1 fruit fly cellular context compared by ENCODE assay signal in the genomic region with DNA sequence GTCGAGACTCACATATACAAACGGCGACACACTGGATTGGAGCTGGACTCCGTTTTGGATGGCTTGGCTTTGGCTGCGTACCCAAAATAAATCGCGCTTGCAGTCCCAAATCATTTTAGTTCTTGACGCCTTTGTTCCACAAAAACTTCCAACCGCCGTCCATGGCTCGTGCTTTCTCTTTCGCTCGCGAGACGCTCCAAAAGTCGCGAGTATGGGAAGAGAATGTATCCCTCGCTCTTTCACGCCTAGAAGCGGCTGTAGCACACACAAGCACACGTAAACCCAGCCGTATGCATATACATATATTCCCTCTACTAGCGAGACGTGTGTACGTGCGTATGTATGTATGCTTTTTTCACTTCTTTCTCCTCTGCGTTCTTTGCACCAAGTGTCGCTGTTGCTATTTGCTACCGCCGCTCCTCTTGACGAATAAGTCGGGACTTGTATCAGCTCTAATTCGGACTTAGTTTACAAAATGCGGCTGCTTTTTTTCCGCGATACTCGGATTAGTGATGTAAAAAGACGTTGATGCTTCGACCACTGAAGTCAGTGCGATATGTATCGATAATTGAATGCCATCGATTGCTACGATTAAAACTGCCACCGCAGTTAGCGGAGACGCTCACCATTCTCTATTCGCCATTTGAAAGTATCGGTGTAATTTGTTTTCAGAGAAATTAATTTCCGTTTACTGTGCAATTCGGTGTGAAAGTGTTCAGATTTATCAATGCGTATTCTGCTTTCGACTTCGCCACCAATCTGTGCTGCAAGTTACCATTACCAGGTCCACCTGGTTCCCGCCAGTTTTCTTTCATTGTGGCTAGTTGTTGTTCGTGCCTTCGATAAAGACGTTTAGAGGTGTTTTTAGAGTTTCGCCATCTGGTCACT.
TF ChIP-seq lines count a peak whose summit lies in the region.

Gene Hmt4-20 (minus strand): TSS at position 542 of the 888 bp plus-strand sequence.
Gene SkpA (plus strand): TSS at position 623 of the 888 bp plus-strand sequence.

TF ChIP-seq in whole organism, embryonic, 481 proteins besides CTCF, POLR2A, EP300 and RAD21 (continued from another document and continues in another):
- TF ChIP-seq CG16813 (GFP tag; IDR thresholded peaks at IDR 0.05; lab: Robert Waterston, UW; ENCODE audit: partially characterized antibody): peak; percentile 96
- TF ChIP-seq Eip74EF (GFP tag; optimal IDR thresholded peaks at IDR 0.05; lab: Kevin White, UChicago): no peak
- TF ChIP-seq tup (GFP tag; optimal IDR thresholded peaks at IDR 0.05; lab: Kevin White, UChicago): no peak
- peak; percentile 37 for TF ChIP-seq zfh2 (GFP tag; optimal IDR thresholded peaks at IDR 0.05; lab: Kevin White, UChicago)
- TF ChIP-seq Lpt (GFP tag; optimal IDR thresholded peaks at IDR 0.05; lab: Kevin White, UChicago): no peak
- TF ChIP-seq CG8388 (GFP tag; optimal IDR thresholded peaks at IDR 0.05; lab: Kevin White, UChicago): no peak
- TF ChIP-seq CG5180 (GFP tag; optimal IDR thresholded peaks at IDR 0.05; lab: Kevin White, UChicago): no peak
- no peak for TF ChIP-seq vfl (GFP tag; optimal IDR thresholded peaks at IDR 0.05; lab: Kevin White, UChicago)
- no peak for TF ChIP-seq CG15479 (GFP tag; optimal IDR thresholded peaks at IDR 0.05; lab: Kevin White, UChicago)
- no peak for TF ChIP-seq CG3407 (GFP tag; optimal IDR thresholded peaks at IDR 0.05; lab: Kevin White, UChicago)
- TF ChIP-seq amos (GFP tag; IDR thresholded peaks at IDR 0.05; lab: Robert Waterston, UW; ENCODE audit: partially characterized antibody): peak; percentile 97
- no peak for TF ChIP-seq fd64A (GFP tag; optimal IDR thresholded peaks at IDR 0.05; lab: Kevin White, UChicago)
- no peak for TF ChIP-seq cas (GFP tag; IDR thresholded peaks at IDR 0.05; lab: Robert Waterston, UW)
- peak; percentile 36; the same call in 1 of the 2 replicates for TF ChIP-seq CG6272 (GFP tag; IDR thresholded peaks at IDR 0.05; lab: Robert Waterston, UW)
- peak; percentile 56 for TF ChIP-seq CG15514 (GFP tag; optimal IDR thresholded peaks at IDR 0.05; lab: Kevin White, UChicago)
- no peak for TF ChIP-seq CG6689 (GFP tag; IDR thresholded peaks at IDR 0.05; lab: Robert Waterston, UW)
- peak; percentile 65 for TF ChIP-seq CG17186 (GFP tag; optimal IDR thresholded peaks at IDR 0.05; lab: Kevin White, UChicago)
- TF ChIP-seq tio (GFP tag; optimal IDR thresholded peaks at IDR 0.05; lab: Kevin White, UChicago): no peak
- no peak for TF ChIP-seq Hey (tag; optimal IDR thresholded peaks at IDR 0.05; lab: Kevin White, UChicago)
- peak; percentile 9 for TF ChIP-seq CG3995 (GFP tag; optimal IDR thresholded peaks at IDR 0.05; lab: Kevin White, UChicago)
- peak; percentile 43 for TF ChIP-seq jumu (GFP tag; optimal IDR thresholded peaks at IDR 0.05; lab: Kevin White, UChicago)
- no peak for TF ChIP-seq fd96Cb (tag; optimal IDR thresholded peaks at IDR 0.05; lab: Kevin White, UChicago)
- no peak for TF ChIP-seq Blimp-1 (GFP tag; optimal IDR thresholded peaks at IDR 0.05; lab: Kevin White, UChicago)
- no peak for TF ChIP-seq ind (GFP tag; optimal IDR thresholded peaks at IDR 0.05; lab: Kevin White, UChicago)
- no peak for TF ChIP-seq Sox102F (GFP tag; optimal IDR thresholded peaks at IDR 0.05; lab: Kevin White, UChicago)
- no peak for TF ChIP-seq Stat92E (GFP tag; optimal IDR thresholded peaks at IDR 0.05; lab: Kevin White, UChicago)
- TF ChIP-seq vnd (GFP tag; IDR thresholded peaks at IDR 0.05; lab: Robert Waterston, UW; ENCODE audit: partially characterized antibody): peak; percentile 94
- peak; percentile 5 for TF ChIP-seq gem (tag; optimal IDR thresholded peaks at IDR 0.05; lab: Kevin White, UChicago)
- TF ChIP-seq CG11456 (GFP tag; IDR thresholded peaks at IDR 0.05; lab: Robert Waterston, UW): no peak
- peak; percentile 14 for TF ChIP-seq CG9817 (tag; optimal IDR thresholded peaks at IDR 0.05; lab: Kevin White, UChicago)
- TF ChIP-seq ewg (GFP tag; optimal IDR thresholded peaks at IDR 0.05; lab: Kevin White, UChicago): peak; percentile 14
- TF ChIP-seq HmgD (GFP tag; optimal IDR thresholded peaks at IDR 0.05; lab: Kevin White, UChicago): peak; percentile 6
- no peak for TF ChIP-seq CG4282 (GFP tag; optimal IDR thresholded peaks at IDR 0.05; lab: Kevin White, UChicago)
- peak; percentile 52; the same call in 1 of the 2 replicates for TF ChIP-seq CG10321 (GFP tag; IDR thresholded peaks at IDR 0.05; lab: Robert Waterston, UW)
- TF ChIP-seq CG13775 (GFP tag; optimal IDR thresholded peaks at IDR 0.05; lab: Kevin White, UChicago): peak; percentile 13
- no peak for TF ChIP-seq Spps (tag; optimal IDR thresholded peaks at IDR 0.05; lab: Kevin White, UChicago)
- no peak for TF ChIP-seq bigmax (GFP tag; optimal IDR thresholded peaks at IDR 0.05; lab: Kevin White, UChicago)
- no peak for TF ChIP-seq CG12071 (GFP tag; optimal IDR thresholded peaks at IDR 0.05; lab: Kevin White, UChicago)
- TF ChIP-seq lov (optimal IDR thresholded peaks at IDR 0.05; lab: Kevin White, UChicago): no peak
- no peak for TF ChIP-seq lov (GFP tag; IDR thresholded peaks at IDR 0.05; lab: Robert Waterston, UW)
- TF ChIP-seq knrl (GFP tag; IDR thresholded peaks at IDR 0.05; lab: Robert Waterston, UW; ENCODE audit: partially characterized antibody): peak; percentile 96
- peak; percentile 16 for TF ChIP-seq Antp (GFP tag; optimal IDR thresholded peaks at IDR 0.05; lab: Kevin White, UChicago)
- TF ChIP-seq Pdp1 (GFP tag; optimal IDR thresholded peaks at IDR 0.05; lab: Kevin White, UChicago): peak in 1 of 2 experiments; percentile 36
- TF ChIP-seq chn (GFP tag; optimal IDR thresholded peaks at IDR 0.05; lab: Kevin White, UChicago): no peak
- 0 out of 3 replicates have a peak, but pooled peaks have one; percentile 27 for TF ChIP-seq ci (GFP tag; IDR thresholded peaks at IDR 0.05; lab: Robert Waterston, UW)
- no peak for TF ChIP-seq CG1233 (GFP tag; optimal IDR thresholded peaks at IDR 0.05; lab: Kevin White, UChicago)
- TF ChIP-seq MBD-R2 (GFP tag; IDR thresholded peaks at IDR 0.05; lab: Robert Waterston, UW): no peak
- peak; percentile 99 for TF ChIP-seq BEAF-32 (GFP tag; optimal IDR thresholded peaks at IDR 0.05; lab: Kevin White, UChicago)
- TF ChIP-seq ase (GFP tag; IDR thresholded peaks at IDR 0.05; lab: Robert Waterston, UW): no peak
- TF ChIP-seq CG32767 (GFP tag; IDR thresholded peaks at IDR 0.05; lab: Robert Waterston, UW): no peak
- peak; percentile 3 for TF ChIP-seq yki (optimal IDR thresholded peaks at IDR 0.05; lab: Kevin White, UChicago)
- TF ChIP-seq kah (GFP tag; optimal IDR thresholded peaks at IDR 0.05; lab: Kevin White, UChicago): no peak
- TF ChIP-seq dimm (GFP tag; IDR thresholded peaks at IDR 0.05; lab: Robert Waterston, UW): no peak
- TF ChIP-seq D19A (tag; optimal IDR thresholded peaks at IDR 0.05; lab: Kevin White, UChicago): no peak
- TF ChIP-seq CG2116 (GFP tag; optimal IDR thresholded peaks at IDR 0.05; lab: Kevin White, UChicago): peak; percentile 83
- TF ChIP-seq CG11560 (tag; IDR thresholded peaks at IDR 0.05; lab: Robert Waterston, UW): peak; percentile 59; the same call in 2 of the 3 replicates
- peak; percentile 79 for TF ChIP-seq sens (GFP tag; lab: Kevin White, UChicago)
- TF ChIP-seq esg (GFP tag; conservative IDR thresholded peaks at IDR 0.05; lab: Robert Waterston, UW): no peak
- no peak for TF ChIP-seq Atf6 (GFP tag; IDR thresholded peaks at IDR 0.05; lab: Robert Waterston, UW)
- peak; percentile 76; the same call in 1 of the 3 replicates for TF ChIP-seq zen2 (GFP tag; IDR thresholded peaks at IDR 0.05; lab: Robert Waterston, UW; ENCODE audit: partially characterized antibody)
- TF ChIP-seq trem (tag; optimal IDR thresholded peaks at IDR 0.05; lab: Kevin White, UChicago): peak; percentile 84
- TF ChIP-seq slou (GFP tag; optimal IDR thresholded peaks at IDR 0.05; lab: Kevin White, UChicago): no peak
- TF ChIP-seq kni (GFP tag; optimal IDR thresholded peaks at IDR 0.05; lab: Kevin White, UChicago): no peak
- TF ChIP-seq CG18619 (GFP tag; optimal IDR thresholded peaks at IDR 0.05; lab: Kevin White, UChicago): no peak
- TF ChIP-seq CG11504 (tag; optimal IDR thresholded peaks at IDR 0.05; lab: Kevin White, UChicago): peak; percentile 33
- TF ChIP-seq row (GFP tag; IDR thresholded peaks at IDR 0.05; lab: Robert Waterston, UW): peak; percentile 33; the same call in 2 of the 3 replicates
- no peak for TF ChIP-seq Fer2 (tag; optimal IDR thresholded peaks at IDR 0.05; lab: Kevin White, UChicago)
- TF ChIP-seq CG18262 (tag; optimal IDR thresholded peaks at IDR 0.05; lab: Kevin White, UChicago): no peak
- TF ChIP-seq Sry-δ (GFP tag; optimal IDR thresholded peaks at IDR 0.05; lab: Kevin White, UChicago): peak; percentile 99
- no peak for TF ChIP-seq E2f1 (GFP tag; IDR thresholded peaks at IDR 0.05; lab: Robert Waterston, UW)
- peak; percentile 67 for TF ChIP-seq CHES-1-like (GFP tag; optimal IDR thresholded peaks at IDR 0.05; lab: Kevin White, UChicago)
- no peak for TF ChIP-seq tap (tag; optimal IDR thresholded peaks at IDR 0.05; lab: Kevin White, UChicago)
- TF ChIP-seq CG9215 (GFP tag; IDR thresholded peaks at IDR 0.05; lab: Robert Waterston, UW): no peak
- TF ChIP-seq CG11247 (GFP tag; IDR thresholded peaks at IDR 0.05; lab: Robert Waterston, UW): no peak
- no peak for TF ChIP-seq ATbp (GFP tag; optimal IDR thresholded peaks at IDR 0.05; lab: Kevin White, UChicago)
- TF ChIP-seq Dll (GFP tag; IDR thresholded peaks at IDR 0.05; lab: Robert Waterston, UW; ENCODE audit: partially characterized antibody): peak; percentile 90
- no peak for TF ChIP-seq CG15269 (tag; optimal IDR thresholded peaks at IDR 0.05; lab: Kevin White, UChicago)
- peak; percentile 5 for TF ChIP-seq CG13123 (GFP tag; optimal IDR thresholded peaks at IDR 0.05; lab: Kevin White, UChicago)
- TF ChIP-seq CG30020 (tag; optimal IDR thresholded peaks at IDR 0.05; lab: Kevin White, UChicago): peak; percentile 52
- no peak for TF ChIP-seq bowl (GFP tag; IDR thresholded peaks at IDR 0.05; lab: Robert Waterston, UW)
- no peak for TF ChIP-seq wek (GFP tag; optimal IDR thresholded peaks at IDR 0.05; lab: Kevin White, UChicago)
- TF ChIP-seq CG2875 (GFP tag; optimal IDR thresholded peaks at IDR 0.05; lab: Kevin White, UChicago): no peak
- no peak for TF ChIP-seq Atf-2 (GFP tag; optimal IDR thresholded peaks at IDR 0.05; lab: Kevin White, UChicago)
- TF ChIP-seq CG4820 (GFP tag; optimal IDR thresholded peaks at IDR 0.05; lab: Kevin White, UChicago): no peak
- TF ChIP-seq NC2α (GFP tag; optimal IDR thresholded peaks at IDR 0.05; lab: Kevin White, UChicago): no peak
- TF ChIP-seq hb (GFP tag; IDR thresholded peaks at IDR 0.05; lab: Robert Waterston, UW; ENCODE audit: partially characterized antibody): peak; percentile 90
- no peak for TF ChIP-seq CG8089 (GFP tag; optimal IDR thresholded peaks at IDR 0.05; lab: Kevin White, UChicago)
- no peak for TF ChIP-seq chm (GFP tag; IDR thresholded peaks at IDR 0.05; lab: Robert Waterston, UW)
- TF ChIP-seq CG14860 (GFP tag; IDR thresholded peaks at IDR 0.05; lab: Robert Waterston, UW; ENCODE audit: partially characterized antibody): peak; percentile 88
- TF ChIP-seq CG17328 (GFP tag; IDR thresholded peaks at IDR 0.05; lab: Robert Waterston, UW): no peak
- TF ChIP-seq sna (GFP tag; IDR thresholded peaks at IDR 0.05; lab: Robert Waterston, UW; ENCODE audit: partially characterized antibody): peak; percentile 85
- no peak for TF ChIP-seq Vsx1 (GFP tag; optimal IDR thresholded peaks at IDR 0.05; lab: Kevin White, UChicago)
- no peak for TF ChIP-seq CG1792 (GFP tag; optimal IDR thresholded peaks at IDR 0.05; lab: Kevin White, UChicago)
- peak; percentile 92 for TF ChIP-seq Bgb (GFP tag; IDR thresholded peaks at IDR 0.05; lab: Robert Waterston, UW; ENCODE audit: partially characterized antibody)
- peak; percentile 46 for TF ChIP-seq CG17829 (tag; optimal IDR thresholded peaks at IDR 0.05; lab: Kevin White, UChicago)
- TF ChIP-seq CG10959 (GFP tag; IDR thresholded peaks at IDR 0.05; lab: Robert Waterston, UW): no peak
- no peak for TF ChIP-seq odd (GFP tag; optimal IDR thresholded peaks at IDR 0.05; lab: Kevin White, UChicago)
- TF ChIP-seq Lhr (GFP tag; optimal IDR thresholded peaks at IDR 0.05; lab: Kevin White, UChicago): peak; percentile 57
- TF ChIP-seq CG8765 (GFP tag; IDR thresholded peaks at IDR 0.05; lab: Robert Waterston, UW): no peak
- TF ChIP-seq CG9876 (GFP tag; optimal IDR thresholded peaks at IDR 0.05; lab: Kevin White, UChicago): no peak
- TF ChIP-seq MESR4 (GFP tag; optimal IDR thresholded peaks at IDR 0.05; lab: Kevin White, UChicago): peak; percentile 87
- TF ChIP-seq CG13424 (tag; optimal IDR thresholded peaks at IDR 0.05; lab: Kevin White, UChicago): no peak
- TF ChIP-seq tll (GFP tag; optimal IDR thresholded peaks at IDR 0.05; lab: Kevin White, UChicago): peak in 1 of 2 experiments; percentile 58
- peak; percentile 78 for TF ChIP-seq CG34224 (GFP tag; IDR thresholded peaks at IDR 0.05; lab: Robert Waterston, UW; ENCODE audit: partially characterized antibody)
- TF ChIP-seq HLH4C (GFP tag; IDR thresholded peaks at IDR 0.05; lab: Robert Waterston, UW; ENCODE audit: partially characterized antibody): peak; percentile 89
- TF ChIP-seq HHEX (GFP tag; optimal IDR thresholded peaks at IDR 0.05; lab: Kevin White, UChicago): no peak
- TF ChIP-seq CG13624 (GFP tag; optimal IDR thresholded peaks at IDR 0.05; lab: Kevin White, UChicago): peak; percentile 37
- TF ChIP-seq bbx (GFP tag; IDR thresholded peaks at IDR 0.05; lab: Robert Waterston, UW; ENCODE audit: partially characterized antibody): peak; percentile 91
- TF ChIP-seq Oaz (GFP tag; IDR thresholded peaks at IDR 0.05; lab: Robert Waterston, UW): no peak
- TF ChIP-seq CG16815 (GFP tag; optimal IDR thresholded peaks at IDR 0.05; lab: Kevin White, UChicago): no peak
- TF ChIP-seq stwl (tag; optimal IDR thresholded peaks at IDR 0.05; lab: Kevin White, UChicago): peak; percentile 16
- no peak for TF ChIP-seq CG2199 (GFP tag; IDR thresholded peaks at IDR 0.05; lab: Robert Waterston, UW)
- TF ChIP-seq CG11398 (GFP tag; optimal IDR thresholded peaks at IDR 0.05; lab: Kevin White, UChicago): no peak
- no peak for TF ChIP-seq CG8924 (tag; optimal IDR thresholded peaks at IDR 0.05; lab: Kevin White, UChicago)
- TF ChIP-seq CG7271 (tag; optimal IDR thresholded peaks at IDR 0.05; lab: Kevin White, UChicago): no peak
- no peak for TF ChIP-seq rib (GFP tag; IDR thresholded peaks at IDR 0.05; lab: Robert Waterston, UW)
- no peak for TF ChIP-seq chif (GFP tag; optimal IDR thresholded peaks at IDR 0.05; lab: Kevin White, UChicago)
- peak; percentile 68 for TF ChIP-seq CG33213 (GFP tag; optimal IDR thresholded peaks at IDR 0.05; lab: Kevin White, UChicago)
- peak; percentile 25 for TF ChIP-seq CoRest (tag; optimal IDR thresholded peaks at IDR 0.05; lab: Kevin White, UChicago)
- no peak for TF ChIP-seq ash1 (GFP tag; optimal IDR thresholded peaks at IDR 0.05; lab: Kevin White, UChicago)
- TF ChIP-seq Dbx (GFP tag; IDR thresholded peaks at IDR 0.05; lab: Robert Waterston, UW): no peak
